Fruit fly (Drosophila melanogaster): ENCODE results near the gene CG10845.

dm6 chr3R:24906648-24907047, 5.7 kb downstream of the CG10845 start:
- TF ChIP-seq CG9948 (tag; optimal IDR thresholded peaks at IDR 0.05) (no peak), CG34367 (tag; optimal IDR thresholded peaks at IDR 0.05) (no peak), EcR (GFP tag; optimal IDR thresholded peaks at IDR 0.05) (no peak)
